Worm (Caenorhabditis elegans): Measurements from ENCODE around the gene mrpl-2.

DNA sequence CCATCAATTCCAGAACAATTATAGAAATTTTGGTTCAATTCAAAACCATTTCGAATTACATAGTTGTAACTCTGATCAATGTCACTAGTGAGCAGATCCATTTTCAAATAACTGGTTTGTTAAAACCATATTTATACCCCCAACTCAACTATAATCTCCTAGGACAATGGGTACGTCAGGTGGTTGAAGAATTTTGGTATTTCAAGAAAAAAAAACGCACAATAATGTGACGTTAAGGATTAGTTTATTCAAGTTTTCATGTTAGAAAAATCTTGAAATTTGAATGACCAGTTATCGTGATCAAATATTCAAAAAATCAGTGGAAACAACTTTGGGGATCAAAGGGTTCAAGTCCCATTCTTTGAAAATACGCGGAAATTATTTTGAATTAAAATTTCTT is 42.1 kb upstream of the mrpl-2 start, which contains the start of gene srt-24:
- TF ChIP-seq pha-4 (GFP tag; IDR thresholded peaks at IDR 0.05) (no peak), pha-4 (tag; optimal IDR thresholded peaks at IDR 0.05) (no peak), mdl-1 (tag; optimal IDR thresholded peaks at IDR 0.05) (no peak), nhr-28 (tag; optimal IDR thresholded peaks at IDR 0.05) (no peak), nhr-25 (tag; optimal IDR thresholded peaks at IDR 0.05; ENCODE audit: borderline replicate concordance, insufficient read depth) (no peak), lin-39 (tag; optimal IDR thresholded peaks at IDR 0.05) (no peak), ama-1 (optimal IDR thresholded peaks at IDR 0.05) (no peak), madf-9 (GFP tag; conservative IDR thresholded peaks at IDR 0.05) (no peak), skn-1 (tag; optimal IDR thresholded peaks at IDR 0.05) (no peak), rbr-2 (tag; optimal IDR thresholded peaks at IDR 0.05) (no peak), duxl-1 (tag; optimal IDR thresholded peaks at IDR 0.05; ENCODE audit: poor library complexity) (no peak), tra-1 (GFP tag; IDR thresholded peaks at IDR 0.05) (no peak)

Data from whole organism, L4 larva.